Worm (Caenorhabditis elegans): ENCODE measurements around the gene srd-18.

DNA sequence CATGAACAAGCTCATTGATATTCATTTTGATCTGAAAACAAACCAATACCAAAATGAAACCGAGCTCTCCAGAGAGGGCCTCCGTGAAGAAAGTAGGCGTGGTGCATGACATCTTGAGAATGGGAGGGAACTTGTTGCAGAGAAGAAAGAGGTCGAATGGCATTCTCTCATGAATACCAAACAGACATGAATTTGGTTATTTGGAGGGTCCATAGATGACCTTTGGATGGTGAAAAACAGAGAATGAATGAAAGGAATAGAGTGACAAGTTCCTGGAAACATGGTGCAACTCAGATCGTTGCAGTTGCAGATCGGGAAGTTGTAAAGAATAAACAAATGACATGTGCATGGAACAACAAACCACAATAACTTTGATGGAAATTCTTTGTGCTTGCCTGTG, 49.7 kb upstream of the srd-18 start, which contains the start of gene T10G3.8:
- TF ChIP-seq nhr-77 (tag; optimal IDR thresholded peaks at IDR 0.05) (no peak), lsy-2 (tag; optimal IDR thresholded peaks at IDR 0.05) (no peak), pqm-1 (tag; optimal IDR thresholded peaks at IDR 0.05) (no peak), pha-4 (GFP tag; IDR thresholded peaks at IDR 0.05) (no peak), pha-4 (tag; optimal IDR thresholded peaks at IDR 0.05) (no peak), rbr-2 (tag; optimal IDR thresholded peaks at IDR 0.05) (no peak), nhr-111 (GFP tag; optimal IDR thresholded peaks at IDR 0.05) (no peak), lin-15B (tag; optimal IDR thresholded peaks at IDR 0.05) (no peak), ceh-82 (tag; optimal IDR thresholded peaks at IDR 0.05) (no peak), mxl-2 (GFP tag; conservative IDR thresholded peaks at IDR 0.05) (no peak), madf-5 (GFP tag; IDR thresholded peaks at IDR 0.05) (no peak), F10B5.3 (tag; optimal IDR thresholded peaks at IDR 0.05) (no peak), nhr-76 (tag; optimal IDR thresholded peaks at IDR 0.05) (no peak), unc-62 (GFP tag; optimal IDR thresholded peaks at IDR 0.05 in 1 of 2) (no peak), unc-62 (tag; optimal IDR thresholded peaks at IDR 0.05) (no peak), jun-1 (tag; optimal IDR thresholded peaks at IDR 0.05) (no peak)

Data from whole organism, L4 larva.